Fruit fly (Drosophila melanogaster): ENCODE measurements around the gene Cox11.

The Cox11 gene

dm6 chr2L:5546518-5547287 is 19.9 kb downstream of the Cox11 start, which contains the start of gene Oscillin (continued):
- TF ChIP-seq CG32006 (GFP tag; optimal IDR thresholded peaks at IDR 0.05) (peak; percentile 78), Gug (GFP tag; IDR thresholded peaks at IDR 0.05) (peak; percentile 63), CG10631 (GFP tag; optimal IDR thresholded peaks at IDR 0.05) (peak; percentile 58), vri (GFP tag; optimal IDR thresholded peaks at IDR 0.05) (peak; percentile 39), CG4318 (GFP tag; optimal IDR thresholded peaks at IDR 0.05) (no peak), esn (GFP tag; optimal IDR thresholded peaks at IDR 0.05) (peak; percentile 53), Sox15 (GFP tag; optimal IDR thresholded peaks at IDR 0.05) (peak; percentile 55), Eip93F (GFP tag; optimal IDR thresholded peaks at IDR 0.05) (no peak), CG6808 (GFP tag; optimal IDR thresholded peaks at IDR 0.05) (peak; percentile 77)

- TF ChIP-seq CG16779 (tag; optimal IDR thresholded peaks at IDR 0.05) (no peak), CG10631 (GFP tag; optimal IDR thresholded peaks at IDR 0.05) (no peak), Blimp-1 (GFP tag; optimal IDR thresholded peaks at IDR 0.05) (peak; percentile 1), CG11294 (GFP tag; IDR thresholded peaks at IDR 0.05) (no peak), svp (GFP tag) (peak; percentile 62), vri (GFP tag; optimal IDR thresholded peaks at IDR 0.05) (peak; percentile 5), Met (GFP tag; optimal IDR thresholded peaks at IDR 0.05) (no peak), Eip93F (GFP tag; optimal IDR thresholded peaks at IDR 0.05) (peak; percentile 25), CG6808 (GFP tag; optimal IDR thresholded peaks at IDR 0.05) (no peak), CG15336 (GFP tag; IDR thresholded peaks at IDR 0.05) (no peak)
Observed at dm6 chr2L:5547288-5547777, 20.6 kb downstream of the Cox11 start.

- TF ChIP-seq esn (GFP tag; optimal IDR thresholded peaks at IDR 0.05), result no peak
- TF ChIP-seq CG6163 (GFP tag; IDR thresholded peaks at IDR 0.05), result no peak
- no peak for TF ChIP-seq Eip78C (GFP tag)
- no peak for TF ChIP-seq CG32006 (GFP tag; optimal IDR thresholded peaks at IDR 0.05)
- TF ChIP-seq CG6808 (GFP tag; optimal IDR thresholded peaks at IDR 0.05), result no peak
- no peak for TF ChIP-seq Blimp-1 (GFP tag; optimal IDR thresholded peaks at IDR 0.05)
- TF ChIP-seq dsx (GFP tag; optimal IDR thresholded peaks at IDR 0.05; ENCODE audit: poor library complexity, severe bottlenecking), result no peak
- TF ChIP-seq CG6792 (GFP tag; optimal IDR thresholded peaks at IDR 0.05), result no peak
Observed at dm6 chr2L:5550735-5551134, 24.0 kb downstream of the Cox11 start, which contains the start of gene CG14014. Gene CG14014, minus strand, starts transcription at chr2L:5550835.

dm6 chr2L:5551538-5551937 is 24.8 kb downstream of the Cox11 start, which contains the start of gene CG18269:
Gene CG18269, plus strand, starts transcription at chr2L:5551838.
- no peak for TF ChIP-seq fkh (GFP tag; optimal IDR thresholded peaks at IDR 0.05)
- TF ChIP-seq CG1621 (tag; optimal IDR thresholded peaks at IDR 0.05), result no peak
- no peak for TF ChIP-seq CG7368 (GFP tag; optimal IDR thresholded peaks at IDR 0.05)
- no peak for TF ChIP-seq Sox102F (GFP tag; optimal IDR thresholded peaks at IDR 0.05)
- no peak for TF ChIP-seq achi (GFP tag; optimal IDR thresholded peaks at IDR 0.05)
- no peak for TF ChIP-seq salr (GFP tag; optimal IDR thresholded peaks at IDR 0.05)
- TF ChIP-seq CG9139 (GFP tag; optimal IDR thresholded peaks at IDR 0.05), result no peak
- TF ChIP-seq CG16779 (tag; optimal IDR thresholded peaks at IDR 0.05), result no peak
- TF ChIP-seq CG31627 (GFP tag; optimal IDR thresholded peaks at IDR 0.05), result no peak
- no peak for TF ChIP-seq CG11762 (GFP tag; optimal IDR thresholded peaks at IDR 0.05; ENCODE audit: insufficient read depth)
- no peak for TF ChIP-seq acj6 (GFP tag; optimal IDR thresholded peaks at IDR 0.05)
- no peak for TF ChIP-seq Lpt (GFP tag; optimal IDR thresholded peaks at IDR 0.05)
- TF ChIP-seq Hr4 (GFP tag; optimal IDR thresholded peaks at IDR 0.05), result no peak
- TF ChIP-seq CG6792 (GFP tag; optimal IDR thresholded peaks at IDR 0.05), result no peak

- TF ChIP-seq Smox (GFP tag; optimal IDR thresholded peaks at IDR 0.05) (no peak), CG6163 (GFP tag; IDR thresholded peaks at IDR 0.05) (no peak), fkh (GFP tag; optimal IDR thresholded peaks at IDR 0.05) (no peak), eg (GFP tag; IDR thresholded peaks at IDR 0.05) (no peak), CG7368 (GFP tag; optimal IDR thresholded peaks at IDR 0.05) (no peak), Ets21C (GFP tag; optimal IDR thresholded peaks at IDR 0.05) (no peak), fd85E (GFP tag; optimal IDR thresholded peaks at IDR 0.05) (no peak), Hr39 (GFP tag; optimal IDR thresholded peaks at IDR 0.05) (no peak), Hr4 (GFP tag; optimal IDR thresholded peaks at IDR 0.05) (no peak), CG8319 (GFP tag; optimal IDR thresholded peaks at IDR 0.05) (no peak), Eip93F (GFP tag; optimal IDR thresholded peaks at IDR 0.05) (no peak), Eip75B (GFP tag; optimal IDR thresholded peaks at IDR 0.05) (no peak), CG15336 (GFP tag; IDR thresholded peaks at IDR 0.05) (no peak), CG4318 (GFP tag; optimal IDR thresholded peaks at IDR 0.05) (no peak)
Observed at dm6 chr2L:5553750-5554149, 27.0 kb downstream of the Cox11 start, which contains the start of the genes CG14013 and CG14017. Gene CG14013, minus strand, starts transcription at chr2L:5553850. Gene CG14017, plus strand, starts transcription at chr2L:5553897.
